Worm (Caenorhabditis elegans): ENCODE data around the gene F38A1.8.

Gene F38A1.8

ce11 chrIV:1213192-1213591 is 26.5 kb downstream of the F38A1.8 start (continued):
- TF ChIP-seq Y116A8C.19 (tag; optimal IDR thresholded peaks at IDR 0.05; ENCODE audit: borderline replicate concordance) (no peak), sup-37 (GFP tag; optimal IDR thresholded peaks at IDR 0.05) (no peak), sox-4 (tag; optimal IDR thresholded peaks at IDR 0.05) (no peak), mef-2 (tag; optimal IDR thresholded peaks at IDR 0.05) (no peak), pqm-1 (tag; optimal IDR thresholded peaks at IDR 0.05) (no peak), nhr-28 (tag; optimal IDR thresholded peaks at IDR 0.05) (no peak), F16B12.6 (tag; optimal IDR thresholded peaks at IDR 0.05) (no peak), tbx-2 (tag; optimal IDR thresholded peaks at IDR 0.05) (peak; percentile 14), snu-23 (GFP tag; optimal IDR thresholded peaks at IDR 0.05) (peak; percentile 15), skn-1 (tag; optimal IDR thresholded peaks at IDR 0.05) (peak; percentile 36), unc-98 (GFP tag; IDR thresholded peaks at IDR 0.05) (no peak), elt-3 (tag; optimal IDR thresholded peaks at IDR 0.05) (no peak), lin-15B (tag; optimal IDR thresholded peaks at IDR 0.05) (no peak), zag-1 (tag; optimal IDR thresholded peaks at IDR 0.05) (no peak), ceh-90 (tag; optimal IDR thresholded peaks at IDR 0.05) (no peak), lir-3 (tag; optimal IDR thresholded peaks at IDR 0.05; ENCODE audit: poor library complexity) (no peak), mdl-1 (tag; optimal IDR thresholded peaks at IDR 0.05) (no peak), nhr-20 (tag; optimal IDR thresholded peaks at IDR 0.05) (no peak), swsn-7 (tag; optimal IDR thresholded peaks at IDR 0.05) (peak; percentile 4), nhr-47 (tag; optimal IDR thresholded peaks at IDR 0.05) (peak; percentile 4), ztf-4 (tag; optimal IDR thresholded peaks at IDR 0.05) (no peak), C16A3.4 (tag; optimal IDR thresholded peaks at IDR 0.05) (no peak), C04F5.9 (tag; optimal IDR thresholded peaks at IDR 0.05) (no peak), alr-1 (tag; optimal IDR thresholded peaks at IDR 0.05; ENCODE audit: borderline replicate concordance) (no peak), fos-1 (tag; optimal IDR thresholded peaks at IDR 0.05) (no peak), ceh-8 (GFP tag; optimal IDR thresholded peaks at IDR 0.05) (no peak), nhr-71 (tag; optimal IDR thresholded peaks at IDR 0.05) (no peak), vab-15 (tag; optimal IDR thresholded peaks at IDR 0.05) (no peak), nhr-11 (tag; optimal IDR thresholded peaks at IDR 0.05) (no peak), sptf-1 (tag; optimal IDR thresholded peaks at IDR 0.05) (no peak), aly-2 (tag; optimal IDR thresholded peaks at IDR 0.05) (no peak), dsc-1 (tag; optimal IDR thresholded peaks at IDR 0.05) (no peak), xbp-1 (tag; optimal IDR thresholded peaks at IDR 0.05) (no peak), ceh-63 (GFP tag; optimal IDR thresholded peaks at IDR 0.05) (no peak), isw-1 (GFP tag; IDR thresholded peaks at IDR 0.05) (no peak), unc-86 (tag; optimal IDR thresholded peaks at IDR 0.05) (no peak), pax-3 (tag; optimal IDR thresholded peaks at IDR 0.05) (no peak), hlh-4 (tag; optimal IDR thresholded peaks at IDR 0.05) (no peak), efl-3 (GFP tag; optimal IDR thresholded peaks at IDR 0.05) (no peak), hpl-2 (GFP tag; optimal IDR thresholded peaks at IDR 0.05) (no peak)

ce11 chrIV:1212357-1212756 is 27.3 kb downstream of the F38A1.8 start:
- no peak for TF ChIP-seq snu-23 (GFP tag; optimal IDR thresholded peaks at IDR 0.05)
- no peak for TF ChIP-seq F16B12.6 (tag; optimal IDR thresholded peaks at IDR 0.05)
- TF ChIP-seq nhr-28 (tag; optimal IDR thresholded peaks at IDR 0.05), result no peak
- TF ChIP-seq lin-14 (GFP tag; optimal IDR thresholded peaks at IDR 0.05), result peak; percentile 36
- TF ChIP-seq ztf-11 (tag; optimal IDR thresholded peaks at IDR 0.05), result no peak
- TF ChIP-seq fkh-10 (GFP tag; optimal IDR thresholded peaks at IDR 0.05), result peak; percentile 1
